Worm (Caenorhabditis elegans): ENCODE results near the gene srj-22.

Gene srj-22

DNA sequence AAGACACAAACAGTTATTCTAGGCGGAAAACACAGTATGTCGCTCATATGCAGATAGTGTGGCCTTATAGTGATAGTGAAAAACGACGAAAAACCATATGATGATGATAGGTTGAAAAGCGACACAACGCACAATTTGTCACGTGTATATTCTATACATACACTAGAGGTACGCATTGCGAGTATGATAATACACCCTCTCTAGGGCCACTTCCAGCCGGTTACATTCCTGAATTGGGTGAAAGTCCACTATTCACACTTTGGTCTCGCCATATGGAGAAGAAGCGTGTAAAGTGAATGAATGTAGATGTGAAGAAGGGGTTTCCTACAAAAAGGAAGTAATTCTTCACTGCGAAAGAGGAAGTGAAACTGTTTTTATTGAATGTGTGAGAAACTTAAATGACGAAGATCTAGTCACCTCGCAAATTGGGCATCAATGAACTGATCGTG lies 14.1 kb downstream of the srj-22 start:
- TF ChIP-seq snpc-4 (tag; optimal IDR thresholded peaks at IDR 0.05) (no peak), lsy-2 (tag; optimal IDR thresholded peaks at IDR 0.05) (peak in 1 of 2 experiments; percentile 36), xbp-1 (tag; optimal IDR thresholded peaks at IDR 0.05) (no peak), isw-1 (GFP tag; IDR thresholded peaks at IDR 0.05) (no peak), lin-14 (GFP tag; optimal IDR thresholded peaks at IDR 0.05) (peak; percentile 69), unc-86 (tag; optimal IDR thresholded peaks at IDR 0.05) (no peak), lin-35 (GFP tag; optimal IDR thresholded peaks at IDR 0.05) (peak in 1 of 2 experiments; percentile 64), pag-3 (tag; optimal IDR thresholded peaks at IDR 0.05; ENCODE audit: borderline replicate concordance, insufficient read depth) (no peak), C34B4.2 (tag; optimal IDR thresholded peaks at IDR 0.05) (no peak), sox-4 (tag; optimal IDR thresholded peaks at IDR 0.05) (no peak), ceh-63 (GFP tag; optimal IDR thresholded peaks at IDR 0.05) (no peak), nhr-71 (tag; optimal IDR thresholded peaks at IDR 0.05) (peak; percentile 65), ets-5 (GFP tag; IDR thresholded peaks at IDR 0.05) (no peak), pqm-1 (tag; optimal IDR thresholded peaks at IDR 0.05) (no peak), skn-1 (tag; optimal IDR thresholded peaks at IDR 0.05) (peak; percentile 12), nhr-85 (tag) (peak; percentile 85), egl-27 (tag; optimal IDR thresholded peaks at IDR 0.05) (no peak), C16A3.4 (tag; optimal IDR thresholded peaks at IDR 0.05) (peak; percentile 12), ama-1 (optimal IDR thresholded peaks at IDR 0.05) (no peak), zag-1 (tag; optimal IDR thresholded peaks at IDR 0.05) (no peak), vab-15 (tag; optimal IDR thresholded peaks at IDR 0.05) (no peak), unc-62 (GFP tag; optimal IDR thresholded peaks at IDR 0.05) (no peak), hlh-17 (GFP tag; optimal IDR thresholded peaks at IDR 0.05; ENCODE audit: borderline replicate concordance) (no peak), egl-13 (tag; optimal IDR thresholded peaks at IDR 0.05) (no peak), efl-1 (optimal IDR thresholded peaks at IDR 0.05) (no peak), efl-1 (GFP tag; optimal IDR thresholded peaks at IDR 0.05 in 1 of 2) (peak in 1 of 2 experiments; percentile 94), hpl-2 (GFP tag; optimal IDR thresholded peaks at IDR 0.05) (peak; percentile 21), fkh-4 (tag; optimal IDR thresholded peaks at IDR 0.05; ENCODE audit: borderline replicate concordance) (no peak), pax-3 (tag; optimal IDR thresholded peaks at IDR 0.05) (no peak), blmp-1 (tag; optimal IDR thresholded peaks at IDR 0.05) (peak; percentile 68), mdl-1 (tag; optimal IDR thresholded peaks at IDR 0.05) (peak in 1 of 2 experiments; percentile 72), elt-3 (tag; optimal IDR thresholded peaks at IDR 0.05) (peak in 2 of 6 experiments; percentile 16 to 57), C04F5.9 (tag; optimal IDR thresholded peaks at IDR 0.05) (no peak), nhr-47 (tag; optimal IDR thresholded peaks at IDR 0.05) (peak; percentile 47), nhr-20 (tag; optimal IDR thresholded peaks at IDR 0.05) (peak; percentile 84), jun-1 (tag; optimal IDR thresholded peaks at IDR 0.05) (peak; percentile 43), nhr-237 (tag; optimal IDR thresholded peaks at IDR 0.05) (no peak), irx-1 (tag; optimal IDR thresholded peaks at IDR 0.05) (no peak), nhr-19 (GFP tag; conservative IDR thresholded peaks at IDR 0.05) (peak; percentile 34), snu-23 (GFP tag; optimal IDR thresholded peaks at IDR 0.05) (peak; percentile 47), elt-2 (tag; optimal IDR thresholded peaks at IDR 0.05) (peak; percentile 92), mep-1 (tag; optimal IDR thresholded peaks at IDR 0.05) (no peak), tbx-2 (tag; optimal IDR thresholded peaks at IDR 0.05) (peak; percentile 47), nhr-90 (tag; optimal IDR thresholded peaks at IDR 0.05; ENCODE audit: poor library complexity) (peak; percentile 50), rnt-1 (tag; optimal IDR thresholded peaks at IDR 0.05) (no peak), nhr-28 (tag; optimal IDR thresholded peaks at IDR 0.05) (no peak)

Measured in whole organism, L1 larva.